Fruit fly (Drosophila melanogaster): ENCODE results near the gene vrs.

The vrs gene

DNA sequence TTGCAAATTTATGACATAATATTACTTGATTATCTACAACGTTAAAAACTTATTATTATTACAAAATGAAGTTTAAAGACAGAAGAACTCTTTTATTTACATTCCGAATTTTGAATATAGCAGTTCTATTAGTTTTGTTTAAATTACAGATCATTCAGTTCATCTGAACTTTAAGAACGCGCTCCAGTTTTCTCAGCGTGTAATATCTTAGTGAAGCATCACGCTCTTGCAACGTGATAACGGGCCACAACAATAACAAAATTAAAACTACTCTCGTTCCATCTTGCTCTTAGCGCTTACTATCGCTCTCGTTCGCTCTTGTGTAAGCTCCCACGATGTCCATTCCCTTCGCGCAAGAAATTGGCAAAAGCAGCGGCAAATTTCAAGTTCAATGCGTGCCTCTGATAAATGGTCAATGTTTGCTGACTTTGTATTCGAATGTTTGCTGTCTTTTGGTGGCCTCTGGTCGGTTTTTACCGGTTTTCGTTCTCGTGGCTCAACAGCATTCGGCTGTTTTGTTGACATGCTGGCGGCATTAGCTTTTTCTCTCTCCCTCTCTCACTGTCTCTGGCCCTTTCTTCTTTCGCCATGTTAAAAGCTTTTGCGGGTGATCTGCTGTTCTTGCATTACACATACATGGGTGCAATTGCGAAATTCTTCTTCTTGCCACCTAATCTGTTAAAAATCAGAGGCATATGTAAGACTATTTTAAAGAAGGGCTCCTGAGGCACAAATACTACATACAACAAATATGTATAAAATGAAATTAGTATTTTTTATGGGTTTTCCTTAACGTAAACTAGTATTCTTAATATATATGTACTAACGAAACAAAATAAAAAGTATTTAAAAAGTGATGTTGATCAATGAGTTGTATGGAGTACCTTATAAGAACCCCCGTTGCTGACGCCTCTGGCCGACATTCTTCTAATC is 4.6 kb upstream of the vrs start:
- peak; percentile 24; the same call in 1 of the 2 replicates for TF ChIP-seq lmd (GFP tag; IDR thresholded peaks at IDR 0.05)
- TF ChIP-seq Hr78 (GFP tag; optimal IDR thresholded peaks at IDR 0.05): peak in 1 of 2 experiments; percentile 21
- peak; percentile 23; the same call in 1 of the 2 replicates for TF ChIP-seq al (GFP tag; IDR thresholded peaks at IDR 0.05)
- peak; percentile 30; the same call in 1 of the 2 replicates for TF ChIP-seq Xrp1 (GFP tag; IDR thresholded peaks at IDR 0.05)
- TF ChIP-seq CG13287 (GFP tag; IDR thresholded peaks at IDR 0.05; ENCODE audit: partially characterized antibody): no peak
- peak; percentile 9 for TF ChIP-seq Hmx (GFP tag; optimal IDR thresholded peaks at IDR 0.05)
- peak; percentile 67 for TF ChIP-seq CG18599 (GFP tag; optimal IDR thresholded peaks at IDR 0.05)
- TF ChIP-seq CG12769 (tag; optimal IDR thresholded peaks at IDR 0.05): peak; percentile 36
- no peak; the same call in 3 of the 4 replicates for TF ChIP-seq chinmo (GFP tag; IDR thresholded peaks at IDR 0.05; ENCODE audit: partially characterized antibody)
- no peak for TF ChIP-seq Abd-B (GFP tag; optimal IDR thresholded peaks at IDR 0.05)
- TF ChIP-seq CG11560 (tag; IDR thresholded peaks at IDR 0.05): no peak
- TF ChIP-seq CG14050 (GFP tag; IDR thresholded peaks at IDR 0.05): 0 out of 3 replicates have a peak, but pooled peaks have one; percentile 23
- no peak for TF ChIP-seq CG17802 (tag; optimal IDR thresholded peaks at IDR 0.05)
- TF ChIP-seq MBD-R2 (GFP tag; IDR thresholded peaks at IDR 0.05): no peak
- TF ChIP-seq corto (GFP tag; optimal IDR thresholded peaks at IDR 0.05): peak; percentile 50
- TF ChIP-seq GATAe (GFP tag; conservative IDR thresholded peaks at IDR 0.05): no peak
- peak; percentile 23 for TF ChIP-seq D19B (GFP tag; optimal IDR thresholded peaks at IDR 0.05)
- peak; percentile 12 for TF ChIP-seq Dek (tag; optimal IDR thresholded peaks at IDR 0.05)
- 0 out of 2 replicates have a peak, but pooled peaks have one; percentile 24 for TF ChIP-seq stc (GFP tag; IDR thresholded peaks at IDR 0.05)
- no peak for TF ChIP-seq CkIIα-i1 (GFP tag; IDR thresholded peaks at IDR 0.05)
- peak; percentile 25 for TF ChIP-seq Dip3 (GFP tag; optimal IDR thresholded peaks at IDR 0.05)
- TF ChIP-seq eyg (GFP tag; optimal IDR thresholded peaks at IDR 0.05): no peak
- peak; percentile 8; the same call in 1 of the 2 replicates for TF ChIP-seq CG3847 (GFP tag; IDR thresholded peaks at IDR 0.05)
- TF ChIP-seq CG4854 (GFP tag; optimal IDR thresholded peaks at IDR 0.05): no peak
- TF ChIP-seq CG3163 (GFP tag; optimal IDR thresholded peaks at IDR 0.05): peak; percentile 4
- TF ChIP-seq en (GFP tag; optimal IDR thresholded peaks at IDR 0.05): no peak
- peak; percentile 39 for TF ChIP-seq Atf6 (GFP tag; IDR thresholded peaks at IDR 0.05)
- peak; percentile 21 for TF ChIP-seq CG18262 (tag; optimal IDR thresholded peaks at IDR 0.05)
- peak; percentile 58 for TF ChIP-seq CG11504 (tag; optimal IDR thresholded peaks at IDR 0.05)
- TF ChIP-seq CG13894 (tag; optimal IDR thresholded peaks at IDR 0.05): peak; percentile 34
- TF ChIP-seq CG16815 (GFP tag; optimal IDR thresholded peaks at IDR 0.05): peak; percentile 15
- TF ChIP-seq unpg (GFP tag; optimal IDR thresholded peaks at IDR 0.05): peak; percentile 34
- peak; percentile 45 for TF ChIP-seq CG32532 (GFP tag; IDR thresholded peaks at IDR 0.05)
- peak; percentile 3 for TF ChIP-seq org-1 (GFP tag; optimal IDR thresholded peaks at IDR 0.05)
- peak; percentile 83 for TF ChIP-seq Med (GFP tag)
- peak; percentile 44 for TF ChIP-seq CG9727 (GFP tag; optimal IDR thresholded peaks at IDR 0.05)
- no peak for TF ChIP-seq Six4 (GFP tag; optimal IDR thresholded peaks at IDR 0.05)
- no peak for TF ChIP-seq D (optimal IDR thresholded peaks at IDR 0.05)
- TF ChIP-seq D (GFP tag; optimal IDR thresholded peaks at IDR 0.05): no peak
- peak; percentile 13 for TF ChIP-seq bcd (GFP tag; optimal IDR thresholded peaks at IDR 0.05)
- TF ChIP-seq HmgZ (tag; optimal IDR thresholded peaks at IDR 0.05): no peak
- peak; percentile 35 for TF ChIP-seq Fer3 (tag; optimal IDR thresholded peaks at IDR 0.05)
- TF ChIP-seq Rfx (GFP tag; IDR thresholded peaks at IDR 0.05): peak; percentile 44
- TF ChIP-seq Dref (GFP tag; IDR thresholded peaks at IDR 0.05): no peak
- TF ChIP-seq CG33213 (GFP tag; optimal IDR thresholded peaks at IDR 0.05): no peak
- TF ChIP-seq CG18619 (GFP tag; optimal IDR thresholded peaks at IDR 0.05): no peak
- no peak for TF ChIP-seq twi (tag; optimal IDR thresholded peaks at IDR 0.05)
- no peak for TF ChIP-seq CG8388 (GFP tag; optimal IDR thresholded peaks at IDR 0.05)
